Fruit fly (Drosophila melanogaster) whole organism, embryonic: ENCODE data around the gene mRpL14.

Experiments used
- BEAF-32 ChIP-seq: fragments of 200-800 bp; sonication (Bioruptor generic); optimal IDR thresholded peaks from 3 replicates; lab custom pipeline; 2017; ENCODE audit warnings: missing biosample characterization, missing genetic modification characterization, mild to moderate bottlenecking, moderate library complexity, missing genetic modification reagents
- CG10321 ChIP-seq: fragments of 200-800 bp; sonication (Bioruptor generic); IDR thresholded peaks from 2 replicates; pipeline ENCODE4 v1.3.6; 2022; ENCODE audit warnings: missing biosample characterization, missing genetic modification characterization
- CG10431 ChIP-seq: fragments of 200-800 bp; sonication (Bioruptor generic); optimal IDR thresholded peaks from 3 replicates; lab custom pipeline; 2018; ENCODE audit warnings: missing biosample characterization, mild to moderate bottlenecking, missing genetic modification characterization
- CG12071 ChIP-seq: fragments of 200-800 bp; sonication (Bioruptor generic); optimal IDR thresholded peaks from 3 replicates; lab custom pipeline; 2018; ENCODE audit warnings: missing biosample characterization, mild to moderate bottlenecking, missing genetic modification characterization
- CG12659 ChIP-seq: fragments of 200-800 bp; sonication (Bioruptor generic); optimal IDR thresholded peaks from 3 replicates; lab custom pipeline; 2017; ENCODE audit warnings: mild to moderate bottlenecking, missing biosample characterization, missing genetic modification reagents, missing genetic modification characterization
- CG12769 ChIP-seq: fragments of 200-800 bp; sonication (Bioruptor generic); optimal IDR thresholded peaks from 2 replicates; lab custom pipeline; 2019; ENCODE audit warnings: missing biosample characterization, mild to moderate bottlenecking, missing genetic modification characterization, moderate library complexity
- CG12942 ChIP-seq: fragments of 200-800 bp; sonication (Bioruptor generic); optimal IDR thresholded peaks from 3 replicates; lab custom pipeline; 2016; ENCODE audit warnings: missing biosample characterization, missing genetic modification characterization
- CG13287 ChIP-seq: fragments of 200-800 bp; sonication (Bioruptor generic); IDR thresholded peaks from 2 replicates; pipeline ENCODE4 v1.3.6; 2022; ENCODE audit warnings: missing biosample characterization, missing genetic modification characterization; ENCODE audit not compliant: partially characterized antibody
- CG14667 ChIP-seq: fragments of 200-800 bp; sonication (Bioruptor generic); IDR thresholded peaks from 2 replicates; pipeline ENCODE4 v1.3.6; 2022; ENCODE audit warnings: missing biosample characterization, missing genetic modification characterization
- CG16813 ChIP-seq: fragments of 200-800 bp; sonication (Bioruptor generic); IDR thresholded peaks from 3 replicates; pipeline ENCODE4 v1.3.6; 2022; ENCODE audit warnings: missing biosample characterization, missing genetic modification characterization; ENCODE audit not compliant: partially characterized antibody
- CG3163 ChIP-seq: fragments of 200-800 bp; sonication (Bioruptor generic); optimal IDR thresholded peaks from 3 replicates; lab custom pipeline; 2016; ENCODE audit warnings: missing biosample characterization, missing genetic modification characterization
- CG34224 ChIP-seq: fragments of 200-800 bp; sonication (Bioruptor generic); IDR thresholded peaks from 3 replicates; pipeline ENCODE4 v1.3.6; 2022; ENCODE audit warnings: missing biosample characterization, missing genetic modification characterization; ENCODE audit not compliant: partially characterized antibody
- CG34376 ChIP-seq: fragments of 200-800 bp; sonication (Bioruptor generic); optimal IDR thresholded peaks from 2 replicates; lab custom pipeline; 2018; ENCODE audit warnings: missing biosample characterization, mild to moderate bottlenecking, missing genetic modification characterization
- CG6254 ChIP-seq: fragments of 200-800 bp; sonication (Bioruptor generic); optimal IDR thresholded peaks from 3 replicates; lab custom pipeline; 2017; ENCODE audit warnings: mild to moderate bottlenecking, missing biosample characterization, missing genetic modification reagents, missing genetic modification characterization
- CG9215 ChIP-seq: fragments of 200-800 bp; sonication (Bioruptor generic); IDR thresholded peaks from 2 replicates; pipeline ENCODE4 v1.3.6; 2022; ENCODE audit warnings: missing biosample characterization, missing genetic modification characterization
- CG9727 ChIP-seq: fragments of 200-800 bp; sonication (Bioruptor generic); optimal IDR thresholded peaks from 3 replicates; lab custom pipeline; 2017; ENCODE audit warnings: missing biosample characterization, mild to moderate bottlenecking, missing genetic modification characterization
- CrebB ChIP-seq: fragments of 200-800 bp; sonication (Bioruptor generic); optimal IDR thresholded peaks from 3 replicates; lab custom pipeline; 2018; ENCODE audit warnings: missing biosample characterization, mild to moderate bottlenecking, missing genetic modification characterization
- Deaf1 ChIP-seq: fragments of 200-800 bp; optimal IDR thresholded peaks from 3 replicates; lab custom pipeline; 2019; ENCODE audit warnings: missing biosample characterization, mild to moderate bottlenecking, missing genetic modification characterization, moderate library complexity
- Eip74EF ChIP-seq, 2 experiments: fragments of 200-800 bp in 1 of 2; fragments of >200 bp in 1 of 2; sonication (Bioruptor generic) in 1 of 2; optimal IDR thresholded peaks; 2 replicates each; lab custom pipeline; 2017 to 2019; ENCODE audit warnings: missing biosample characterization in 2 of 2, missing genetic modification characterization in 2 of 2, mild to moderate bottlenecking in 1 of 2, moderate library complexity in 1 of 2
- Elba2 ChIP-seq: fragments of 200-800 bp; sonication (Bioruptor generic); optimal IDR thresholded peaks from 3 replicates; lab custom pipeline; 2016; ENCODE audit warnings: missing biosample characterization, missing genetic modification characterization
- HmgD ChIP-seq: fragments of 200-800 bp; sonication (Bioruptor generic); optimal IDR thresholded peaks from 3 replicates; lab custom pipeline; 2016; ENCODE audit warnings: missing biosample characterization, missing genetic modification characterization
- Hr3 ChIP-seq: fragments of 200-800 bp; sonication (Bioruptor generic); optimal IDR thresholded peaks from 3 replicates; lab custom pipeline; 2016; ENCODE audit warnings: missing biosample characterization, missing genetic modification characterization
- Lpt ChIP-seq: fragments of >200 bp; optimal IDR thresholded peaks from 2 replicates; lab custom pipeline; 2018; ENCODE audit warnings: missing biosample characterization, missing genetic modification characterization
- Med ChIP-seq: fragments of 200-800 bp; sonication (Bioruptor generic); peaks from one replicate; lab custom pipeline; 2016; ENCODE audit warnings: missing biosample characterization, missing genetic modification characterization, mild to moderate bottlenecking, inconsistent platforms, moderate library complexity
- Mes4 ChIP-seq: fragments of 200-800 bp; sonication (Bioruptor generic); optimal IDR thresholded peaks from 2 replicates; lab custom pipeline; 2016; ENCODE audit warnings: missing biosample characterization, missing genetic modification characterization
- Scr ChIP-seq: fragments of 200-800 bp; sonication (Bioruptor generic); IDR thresholded peaks from 2 replicates; pipeline ENCODE4 v1.3.6; 2022; ENCODE audit warnings: missing biosample characterization, missing genetic modification characterization; ENCODE audit not compliant: partially characterized antibody
- Stat92E ChIP-seq, 3 experiments: fragments of >200 bp in 2 of 3; fragments of 200-800 bp in 1 of 3; sonication (Bioruptor generic) in 1 of 3; optimal IDR thresholded peaks; 2 replicates each; lab custom pipeline; 2017 to 2019; ENCODE audit warnings: missing biosample characterization in 3 of 3, missing genetic modification characterization in 3 of 3, mild to moderate bottlenecking in 1 of 3, moderate library complexity in 1 of 3
- Tbp ChIP-seq: fragments of >200 bp; optimal IDR thresholded peaks from 2 replicates; lab custom pipeline; 2018; ENCODE audit warnings: missing biosample characterization, missing genetic modification characterization
- bigmax ChIP-seq: fragments of 200-800 bp; sonication (Bioruptor generic); optimal IDR thresholded peaks from 2 replicates; lab custom pipeline; 2018; ENCODE audit warnings: missing biosample characterization, mild to moderate bottlenecking, missing genetic modification characterization
- br ChIP-seq: fragments of >200 bp; optimal IDR thresholded peaks from 2 replicates; lab custom pipeline; 2017
- ci ChIP-seq: fragments of 200-800 bp; sonication (Bioruptor generic); IDR thresholded peaks from 3 replicates; pipeline ENCODE4 v1.3.6; 2022; ENCODE audit warnings: missing biosample characterization, missing genetic modification characterization
- dan ChIP-seq: fragments of 200-800 bp; sonication (Bioruptor generic); IDR thresholded peaks from 2 replicates; pipeline ENCODE4 v1.3.6; 2022; ENCODE audit warnings: missing biosample characterization, missing genetic modification characterization
- dimm ChIP-seq: fragments of 200-800 bp; sonication (Bioruptor generic); IDR thresholded peaks from 2 replicates; pipeline ENCODE4 v1.3.6; 2022; ENCODE audit warnings: missing biosample characterization, missing genetic modification characterization
- fd102C ChIP-seq: fragments of 200-800 bp; sonication (Bioruptor generic); optimal IDR thresholded peaks from 2 replicates; lab custom pipeline; 2018; ENCODE audit warnings: missing biosample characterization, mild to moderate bottlenecking, missing genetic modification characterization, moderate library complexity
- fd3F ChIP-seq: fragments of 200-800 bp; sonication (Bioruptor generic); optimal IDR thresholded peaks from 2 replicates; lab custom pipeline; 2018; ENCODE audit warnings: missing biosample characterization, mild to moderate bottlenecking, missing genetic modification characterization, moderate library complexity
- fd96Cb ChIP-seq: fragments of 200-800 bp; sonication (Bioruptor generic); optimal IDR thresholded peaks from 2 replicates; lab custom pipeline; 2018; ENCODE audit warnings: missing biosample characterization, mild to moderate bottlenecking, missing genetic modification characterization, moderate library complexity
- ftz-f1 ChIP-seq: fragments of 200-800 bp; sonication (Bioruptor generic); optimal IDR thresholded peaks from 2 replicates; lab custom pipeline; 2016; ENCODE audit warnings: missing biosample characterization, missing genetic modification characterization
- gcm ChIP-seq: fragments of 200-800 bp; sonication (Bioruptor generic); optimal IDR thresholded peaks from 2 replicates; lab custom pipeline; 2019; ENCODE audit warnings: missing biosample characterization, mild to moderate bottlenecking, missing genetic modification characterization, moderate library complexity
- kni ChIP-seq: fragments of 200-800 bp; sonication (Bioruptor generic); optimal IDR thresholded peaks from 3 replicates; lab custom pipeline; 2017; ENCODE audit warnings: mild to moderate bottlenecking, missing biosample characterization, missing genetic modification reagents, missing genetic modification characterization
- knrl ChIP-seq: fragments of 200-800 bp; sonication (Bioruptor generic); IDR thresholded peaks from 3 replicates; pipeline ENCODE4 v1.3.6; 2022; ENCODE audit warnings: missing biosample characterization, missing genetic modification characterization; ENCODE audit not compliant: partially characterized antibody
- lola ChIP-seq, 3 experiments: fragments of >200 bp in 2 of 3; fragments of 200-800 bp in 1 of 3; sonication (Bioruptor generic) in 1 of 3; optimal IDR thresholded peaks; 2 replicates each; lab custom pipeline; 2017 to 2019; ENCODE audit warnings: missing biosample characterization in 3 of 3, missing genetic modification characterization in 3 of 3, mild to moderate bottlenecking in 1 of 3, moderate library complexity in 1 of 3
- nerfin-2 ChIP-seq: fragments of 200-800 bp; sonication (Bioruptor generic); IDR thresholded peaks from 2 replicates; pipeline ENCODE4 v1.3.6; 2022; ENCODE audit warnings: missing biosample characterization, missing genetic modification characterization; ENCODE audit not compliant: partially characterized antibody
- p53 ChIP-seq: fragments of 200-800 bp; sonication (Bioruptor generic); optimal IDR thresholded peaks from 2 replicates; lab custom pipeline; 2016; ENCODE audit warnings: missing biosample characterization, missing genetic modification characterization
- pfk ChIP-seq: fragments of 200-800 bp; sonication (Bioruptor generic); optimal IDR thresholded peaks from 2 replicates; lab custom pipeline; 2018; ENCODE audit warnings: missing biosample characterization, mild to moderate bottlenecking, missing genetic modification characterization, moderate library complexity
- pzg ChIP-seq: fragments of 200-800 bp; sonication (Bioruptor generic); optimal IDR thresholded peaks from 3 replicates; lab custom pipeline; 2018; ENCODE audit warnings: missing biosample characterization, mild to moderate bottlenecking, missing genetic modification characterization, moderate library complexity
- ro ChIP-seq: fragments of 200-800 bp; sonication (Bioruptor generic); IDR thresholded peaks from 2 replicates; pipeline ENCODE4 v1.3.6; 2022; ENCODE audit warnings: missing biosample characterization, missing genetic modification characterization
- salm ChIP-seq: fragments of 200-800 bp; sonication (Bioruptor generic); optimal IDR thresholded peaks from 2 replicates; lab custom pipeline; 2018; ENCODE audit warnings: missing biosample characterization, mild to moderate bottlenecking, missing genetic modification characterization
- sqz ChIP-seq: fragments of 200-800 bp; sonication (Bioruptor generic); optimal IDR thresholded peaks from 3 replicates; lab custom pipeline; 2018; ENCODE audit warnings: missing biosample characterization, mild to moderate bottlenecking, missing genetic modification characterization
- tin ChIP-seq: fragments of 200-800 bp; sonication (Bioruptor generic); optimal IDR thresholded peaks from 3 replicates; lab custom pipeline; 2016; ENCODE audit warnings: missing biosample characterization, missing genetic modification characterization
- vvl ChIP-seq: fragments of 200-800 bp; sonication (Bioruptor generic); IDR thresholded peaks from 2 replicates; pipeline ENCODE4 v1.3.6; 2022; ENCODE audit warnings: missing biosample characterization, missing genetic modification characterization

mRpL14 gene

DNA sequence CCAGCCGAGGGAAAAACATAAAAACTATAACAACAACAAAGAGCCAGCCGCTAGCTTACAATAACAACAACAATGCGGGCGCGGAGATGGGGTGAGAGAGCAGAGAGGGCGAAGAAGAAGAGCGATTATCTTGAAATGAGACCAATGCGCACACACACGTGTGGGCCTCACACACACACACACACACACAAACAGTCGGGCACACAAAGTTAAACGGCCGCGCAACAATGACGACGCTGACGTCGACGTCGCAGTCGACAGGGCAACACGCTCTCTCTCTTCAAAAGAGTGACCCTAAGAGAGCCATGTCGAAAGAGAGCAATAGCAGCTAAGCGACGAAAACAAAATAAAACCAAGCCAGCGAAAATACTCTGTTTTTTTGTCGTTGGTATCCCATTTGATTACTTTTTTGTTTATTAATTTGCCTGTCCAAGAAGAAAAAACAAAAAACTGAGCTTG, 38.6 kb downstream of the mRpL14 start (continued):
- no peak for TF ChIP-seq CG9215
- no peak for TF ChIP-seq Hr3 (GFP tag; lab: Kevin White, UChicago)
- no peak for TF ChIP-seq Eip74EF (GFP tag; optimal IDR thresholded peaks at IDR 0.05; lab: Kevin White, UChicago)
- no peak for TF ChIP-seq knrl (GFP tag; lab: Robert Waterston, UW)
- no peak for TF ChIP-seq br (lab: Kevin White, UChicago)
- no peak for TF ChIP-seq tin (GFP tag; lab: Kevin White, UChicago)
- TF ChIP-seq kni = peak; percentile 96
- TF ChIP-seq CG34224 (GFP tag; lab: Robert Waterston, UW) = peak; percentile 24; the same call in 1 of the 3 replicates
- no peak for TF ChIP-seq CG12942 (GFP tag; lab: Kevin White, UChicago)
- no peak for TF ChIP-seq CG16813 (GFP tag; lab: Robert Waterston, UW)
- TF ChIP-seq vvl = peak; percentile 10; the same call in 1 of the 2 replicates
- TF ChIP-seq Stat92E (GFP tag; optimal IDR thresholded peaks at IDR 0.05; lab: Kevin White, UChicago) = no peak
- TF ChIP-seq Scr (GFP tag; lab: Robert Waterston, UW) = peak; percentile 26; the same call in 1 of the 2 replicates
- no peak for TF ChIP-seq Elba2 (GFP tag; lab: Kevin White, UChicago)
- TF ChIP-seq CG12071 (GFP tag; lab: Kevin White, UChicago) = no peak
- peak; percentile 19 for TF ChIP-seq Deaf1 (tag; lab: Kevin White, UChicago)
- peak; percentile 98 for TF ChIP-seq CG3163 (GFP tag; lab: Kevin White, UChicago)
- TF ChIP-seq sqz (GFP tag; lab: Kevin White, UChicago) = peak; percentile 41
- TF ChIP-seq CG12769 = no peak
- TF ChIP-seq dan (GFP tag; lab: Robert Waterston, UW) = no peak
- no peak for TF ChIP-seq CG10321 (GFP tag; lab: Robert Waterston, UW)
- no peak for TF ChIP-seq pzg (GFP tag; lab: Kevin White, UChicago)
- no peak for TF ChIP-seq ro (GFP tag; lab: Robert Waterston, UW)
- peak; percentile 62 for TF ChIP-seq ftz-f1 (GFP tag; lab: Kevin White, UChicago)
- TF ChIP-seq CG14667 = no peak
- no peak for TF ChIP-seq BEAF-32
- peak; percentile 24 for TF ChIP-seq HmgD (GFP tag; lab: Kevin White, UChicago)
- TF ChIP-seq fd3F (GFP tag; lab: Kevin White, UChicago) = no peak
- TF ChIP-seq p53 (GFP tag; lab: Kevin White, UChicago) = no peak
- peak; percentile 68 for TF ChIP-seq gcm (GFP tag; lab: Kevin White, UChicago)
- peak; percentile 52; the same call in 1 of the 2 replicates for TF ChIP-seq CG13287 (GFP tag; lab: Robert Waterston, UW)
- peak; percentile 22 for TF ChIP-seq pfk (GFP tag; lab: Kevin White, UChicago)
- TF ChIP-seq Tbp (GFP tag; lab: Kevin White, UChicago) = no peak
- peak; percentile 67 for TF ChIP-seq Med (GFP tag; lab: Kevin White, UChicago)
- TF ChIP-seq fd96Cb (tag; lab: Kevin White, UChicago) = no peak
- TF ChIP-seq CG6254 (GFP tag; lab: Kevin White, UChicago) = no peak
- no peak for TF ChIP-seq lola (GFP tag; optimal IDR thresholded peaks at IDR 0.05; lab: Kevin White, UChicago)
- no peak for TF ChIP-seq fd102C (GFP tag; lab: Kevin White, UChicago)
- peak; percentile 29; the same call in 1 of the 3 replicates for TF ChIP-seq ci (GFP tag; lab: Robert Waterston, UW)
- no peak for TF ChIP-seq CG12659 (GFP tag; lab: Kevin White, UChicago)
- no peak for TF ChIP-seq nerfin-2 (GFP tag; lab: Robert Waterston, UW)
- TF ChIP-seq Mes4 (GFP tag; lab: Kevin White, UChicago) = no peak
- TF ChIP-seq Lpt (GFP tag; lab: Kevin White, UChicago) = no peak
- TF ChIP-seq CrebB (tag; lab: Kevin White, UChicago) = no peak
- TF ChIP-seq bigmax (GFP tag; lab: Kevin White, UChicago) = no peak
- TF ChIP-seq CG10431 (GFP tag; lab: Kevin White, UChicago) = no peak
- TF ChIP-seq dimm = no peak
- peak; percentile 5 for TF ChIP-seq salm (tag; lab: Kevin White, UChicago)
- TF ChIP-seq CG9727 (GFP tag; lab: Kevin White, UChicago) = no peak
- TF ChIP-seq CG34376 (GFP tag; lab: Kevin White, UChicago) = peak; percentile 61
